Worm (Caenorhabditis elegans): ENCODE results near the gene ZK1248.19.

DNA sequence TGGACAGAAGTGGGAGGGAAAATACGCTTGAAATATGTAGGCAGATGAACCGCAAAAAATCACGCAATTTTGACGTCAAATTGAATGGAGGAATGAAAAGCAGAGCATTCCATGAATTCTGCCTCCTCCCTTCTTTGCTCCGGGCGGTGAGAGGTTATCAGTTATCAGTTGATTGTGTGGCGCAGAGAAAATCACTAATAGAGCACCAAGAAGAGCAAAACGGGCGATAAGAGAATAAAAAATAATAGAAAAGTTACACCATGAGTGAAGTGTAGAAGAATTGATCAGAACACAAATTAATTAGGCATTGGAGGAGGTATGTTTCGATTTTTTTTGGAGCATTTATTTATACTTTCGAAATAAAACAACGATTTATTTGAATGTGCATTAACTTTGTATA, 32.7 kb downstream of the ZK1248.19 start:
- no peak for TF ChIP-seq fkh-10 (GFP tag; optimal IDR thresholded peaks at IDR 0.05)
- no peak for TF ChIP-seq ceh-18 (tag; optimal IDR thresholded peaks at IDR 0.05)
- TF ChIP-seq dmd-4 (tag; optimal IDR thresholded peaks at IDR 0.05; ENCODE audit: borderline replicate concordance), result no peak
- TF ChIP-seq unc-3 (GFP tag; conservative IDR thresholded peaks at IDR 0.05), result no peak
- no peak for TF ChIP-seq unc-3 (tag; optimal IDR thresholded peaks at IDR 0.05)
- no peak for TF ChIP-seq tbx-7 (tag; optimal IDR thresholded peaks at IDR 0.05)
- no peak for TF ChIP-seq pros-1 (tag; optimal IDR thresholded peaks at IDR 0.05)
- TF ChIP-seq pha-4 (tag; optimal IDR thresholded peaks at IDR 0.05), result no peak
- no peak for TF ChIP-seq nhr-11 (tag; optimal IDR thresholded peaks at IDR 0.05)
- no peak for TF ChIP-seq che-1 (tag; optimal IDR thresholded peaks at IDR 0.05)
- TF ChIP-seq pqm-1 (tag; optimal IDR thresholded peaks at IDR 0.05), result no peak
- no peak for TF ChIP-seq pat-9 (tag; optimal IDR thresholded peaks at IDR 0.05)
- TF ChIP-seq ttx-3 (tag; optimal IDR thresholded peaks at IDR 0.05), result no peak
- no peak for TF ChIP-seq hlh-13 (GFP tag; optimal IDR thresholded peaks at IDR 0.05)
- no peak for TF ChIP-seq tbx-2 (tag; optimal IDR thresholded peaks at IDR 0.05)

All from whole organism, late embryonic.